Worm (Caenorhabditis elegans) whole organism, L4 larva: ENCODE results near the gene msp-36.

Experiments used
- D1046.2 ChIP-seq: fragments of 200-800 bp; sonication (Bioruptor generic); IDR thresholded peaks from 2 replicates; pipeline ENCODE4 v1.3.6; 2022; ENCODE audit warnings: missing genetic modification characterization, missing compliant biosample characterization
- R02D3.7 ChIP-seq: fragments of 150-350 bp; sonication (generic microtip); optimal IDR thresholded peaks from 3 replicates; lab custom pipeline; 2014; ENCODE audit warnings: missing biosample characterization, missing genetic modification characterization
- Y48G9A.11 ChIP-seq: fragments of 200-800 bp; sonication (Bioruptor generic); IDR thresholded peaks from 2 replicates; pipeline ENCODE4 v1.3.6; 2022; ENCODE audit warnings: missing genetic modification reagents, missing genetic modification characterization, missing compliant biosample characterization
- Y75B8A.6 ChIP-seq: fragments of 200-800 bp; sonication (Bioruptor generic); IDR thresholded peaks from 2 replicates; pipeline ENCODE4 v1.3.6; 2022; ENCODE audit warnings: missing genetic modification reagents, missing genetic modification characterization, missing compliant biosample characterization
- ZK546.5 ChIP-seq, 2 experiments: sonication (generic microtip); optimal IDR thresholded peaks; 2 replicates each; lab custom pipeline; 2017; ENCODE audit warnings: missing biosample characterization in 2 of 2, missing genetic modification characterization in 2 of 2
- ceh-28 ChIP-seq: fragments of 150-350 bp; optimal IDR thresholded peaks from 2 replicates; lab custom pipeline; 2014; ENCODE audit warnings: missing biosample characterization, missing genetic modification reagents, missing genetic modification characterization
- ceh-62 ChIP-seq: sonication (generic microtip); optimal IDR thresholded peaks from 2 replicates; lab custom pipeline; 2017; ENCODE audit warnings: missing biosample characterization, missing genetic modification characterization
- ces-1 ChIP-seq: fragments of 150-350 bp; sonication (generic microtip); optimal IDR thresholded peaks from 4 replicates; lab custom pipeline; 2014; ENCODE audit warnings: missing biosample characterization, missing genetic modification reagents, missing genetic modification characterization
- daf-16 ChIP-seq, 3 experiments: sonication (generic microtip); optimal IDR thresholded peaks; 2 replicates each; lab custom pipeline; 2016 to 2017; ENCODE audit warnings: missing genetic modification characterization in 3 of 3, missing genetic modification reagents in 3 of 3, mild to moderate bottlenecking in 2 of 3, missing compliant biosample characterization in 2 of 3, missing biosample characterization in 1 of 3, moderate library complexity in 1 of 3
- daf-8 ChIP-seq: fragments of 200-800 bp; sonication (Bioruptor generic); IDR thresholded peaks from 2 replicates; pipeline ENCODE4 v1.3.6; 2022; ENCODE audit warnings: missing genetic modification characterization, missing compliant biosample characterization
- dmd-6 ChIP-seq: fragments of 200-800 bp; sonication (Bioruptor generic); IDR thresholded peaks from 2 replicates; pipeline ENCODE4 v1.3.6; 2022; ENCODE audit warnings: missing genetic modification reagents, missing genetic modification characterization, missing compliant biosample characterization
- dve-1 ChIP-seq: sonication (generic microtip); optimal IDR thresholded peaks from 2 replicates; lab custom pipeline; 2017; ENCODE audit warnings: antibody characterized with exemption, mild to moderate bottlenecking, missing genetic modification characterization, missing compliant biosample characterization; ENCODE audit not compliant: insufficient read depth
- gei-8 ChIP-seq: fragments of 200-800 bp; sonication (Bioruptor generic); optimal IDR thresholded peaks from 2 replicates; lab custom pipeline; 2018; ENCODE audit warnings: mild to moderate bottlenecking, missing genetic modification characterization, missing compliant biosample characterization
- hlh-30 ChIP-seq: sonication (generic microtip); optimal IDR thresholded peaks from 2 replicates; lab custom pipeline; 2017; ENCODE audit warnings: antibody characterized with exemption, mild to moderate bottlenecking, missing genetic modification characterization, missing compliant biosample characterization; ENCODE audit not compliant: insufficient read depth
- hmg-1.1 ChIP-seq: fragments of 200-800 bp; sonication (Bioruptor generic); IDR thresholded peaks from 2 replicates; pipeline ENCODE4 v1.3.6; 2022; ENCODE audit warnings: missing genetic modification reagents, missing genetic modification characterization, missing compliant biosample characterization
- lin-13 ChIP-seq: fragments of 150-350 bp; optimal IDR thresholded peaks from 2 replicates; lab custom pipeline; 2014; ENCODE audit warnings: missing biosample characterization, missing genetic modification reagents, missing genetic modification characterization
- lin-38 ChIP-seq: fragments of 200-800 bp; sonication (Bioruptor generic); IDR thresholded peaks from 2 replicates; pipeline ENCODE4 v1.3.6; 2022; ENCODE audit warnings: missing genetic modification reagents, missing genetic modification characterization, missing compliant biosample characterization
- nhr-11 ChIP-seq: fragments of 150-350 bp; optimal IDR thresholded peaks from 2 replicates; lab custom pipeline; 2014; ENCODE audit warnings: missing biosample characterization, missing genetic modification characterization
- nhr-42 ChIP-seq: fragments of 200-800 bp; sonication (Bioruptor generic); IDR thresholded peaks from 2 replicates; pipeline ENCODE4 v1.3.6; 2022; ENCODE audit warnings: missing genetic modification characterization, missing compliant biosample characterization
- nhr-48 ChIP-seq: sonication (generic microtip); optimal IDR thresholded peaks from 2 replicates; lab custom pipeline; 2016; ENCODE audit warnings: mild to moderate bottlenecking, missing genetic modification characterization, missing compliant biosample characterization
- pqm-1 ChIP-seq: sonication (generic microtip); optimal IDR thresholded peaks from 2 replicates; lab custom pipeline; 2017; ENCODE audit warnings: missing biosample characterization, missing genetic modification characterization
- sdz-12 ChIP-seq: fragments of 200-800 bp; sonication (Bioruptor generic); optimal IDR thresholded peaks from 2 replicates; lab custom pipeline; 2018; ENCODE audit warnings: mild to moderate bottlenecking, missing genetic modification characterization, missing compliant biosample characterization
- tra-1 ChIP-seq: fragments of 200-800 bp; sonication (Bioruptor generic); IDR thresholded peaks from 2 replicates; pipeline ENCODE4 v1.3.6; 2022; ENCODE audit warnings: missing genetic modification reagents, missing genetic modification characterization, missing compliant biosample characterization
- unc-39 ChIP-seq: sonication (generic microtip); optimal IDR thresholded peaks from 2 replicates; lab custom pipeline; 2017; ENCODE audit warnings: missing biosample characterization, missing genetic modification characterization
- unc-62 ChIP-seq, 3 experiments: fragments of 150-350 bp in 1 of 3; sonication (generic microtip); optimal IDR thresholded peaks in 2 of 3; peaks in 1 of 3; 1 replicate in 1 of 3; 2 replicates in 2 of 3; lab custom pipeline; 2014 to 2017; ENCODE audit warnings: missing biosample characterization in 3 of 3, missing genetic modification characterization in 3 of 3, missing genetic modification reagents in 3 of 3, missing genotype in 1 of 3
- ztf-11 ChIP-seq: fragments of 150-350 bp; optimal IDR thresholded peaks from 2 replicates; lab custom pipeline; 2014; ENCODE audit warnings: missing biosample characterization, missing genetic modification characterization
- ztf-7 ChIP-seq: fragments of 150-350 bp; optimal IDR thresholded peaks from 2 replicates; lab custom pipeline; 2014; ENCODE audit warnings: missing biosample characterization, missing genetic modification characterization

Gene msp-36

DNA sequence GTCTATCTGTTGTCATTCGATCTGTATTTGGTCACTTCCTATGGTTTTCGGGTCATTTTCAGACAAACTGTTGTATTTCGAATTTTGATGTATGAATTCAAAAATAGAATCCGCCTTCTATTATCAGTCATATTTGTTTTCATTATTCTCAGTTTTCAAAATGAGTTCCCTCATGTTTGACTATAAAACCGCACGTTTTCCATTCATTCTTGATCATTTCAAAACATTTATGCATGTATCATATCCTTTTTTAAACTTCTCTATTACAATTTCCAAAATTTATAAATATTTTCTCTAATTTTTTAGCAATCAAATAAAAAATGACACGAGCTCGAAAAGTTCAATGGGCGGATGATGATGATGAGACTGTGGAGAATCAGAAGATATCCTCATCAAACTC is 42.6 kb downstream of the msp-36 start, which contains the start of gene K08F4.12:
TSS of gene K08F4.12 (plus strand) at position 301 of the 400 bp plus-strand sequence.
- no peak for TF ChIP-seq sdz-12 (GFP tag; lab: Kevin White, UChicago)
- no peak for TF ChIP-seq ces-1
- TF ChIP-seq gei-8, result no peak

ce11 chrIV:10140143-10140542 is 44.9 kb downstream of the msp-36 start, which contains the start of gene gst-3:
Gene gst-3, minus strand, starts transcription at chrIV:10140243.
- TF ChIP-seq unc-62 (GFP tag; optimal IDR thresholded peaks at IDR 0.05 in 1 of 2; lab: Kevin White, UChicago), result peak in 1 of 2 experiments; percentile 23
- no peak for TF ChIP-seq unc-62 (tag; optimal IDR thresholded peaks at IDR 0.05; lab: Kevin White, UChicago)
- TF ChIP-seq ztf-11 (tag; lab: Kevin White, UChicago), result no peak

- TF ChIP-seq dve-1 (tag; lab: Kevin White, UChicago), result peak; percentile 9
- TF ChIP-seq Y75B8A.6 (GFP tag; lab: Robert Waterston, UW), result no peak
- no peak for TF ChIP-seq daf-16 (GFP tag; optimal IDR thresholded peaks at IDR 0.05; lab: Kevin White, UChicago)
- TF ChIP-seq daf-16 (tag; optimal IDR thresholded peaks at IDR 0.05; lab: Kevin White, UChicago), result peak; percentile 59
- TF ChIP-seq lin-13 (GFP tag; lab: Kevin White, UChicago), result no peak
- TF ChIP-seq, all 104 proteins: peak for 2
These were observed 46.8 kb downstream of the msp-36 start, which contains the start of the genes gst-2, gst-4 and dhs-12 for ce11 chrIV:10141930-10142505. Gene gst-2, minus strand, starts transcription at chrIV:10142061. Gene gst-4, plus strand, starts transcription at chrIV:10142225. Gene dhs-12, plus strand, starts transcription at chrIV:10142455.

DNA sequence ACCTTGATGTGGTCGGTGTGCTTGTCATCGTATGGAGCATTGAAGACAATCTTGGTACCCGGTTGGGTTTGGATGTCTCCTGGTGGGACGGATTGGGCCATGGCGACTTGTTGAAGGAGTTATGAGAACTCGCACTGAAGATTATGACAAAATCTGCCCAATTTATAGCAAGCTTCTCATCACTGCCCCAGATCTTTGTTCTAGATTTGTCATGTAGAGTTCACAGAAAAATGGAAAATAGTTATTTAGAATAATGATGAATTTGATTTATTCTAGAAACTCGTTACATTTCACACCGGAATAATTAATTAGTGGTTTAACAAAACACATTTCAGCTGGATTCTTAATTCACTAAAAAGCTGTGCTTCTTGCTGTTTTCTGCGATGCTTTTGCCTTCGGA is 48.4 kb downstream of the msp-36 start, which contains the start of gene msp-38:
TSS of gene msp-38 (minus strand) at position 101 of the 400 bp plus-strand sequence.
- no peak for TF ChIP-seq R02D3.7 (tag; lab: Kevin White, UChicago)
- no peak for TF ChIP-seq ceh-28 (tag; lab: Kevin White, UChicago)
- no peak for TF ChIP-seq nhr-11 (tag; lab: Kevin White, UChicago)
- no peak for TF ChIP-seq dmd-6
- no peak for TF ChIP-seq ceh-62 (tag; lab: Kevin White, UChicago)
- TF ChIP-seq nhr-42 (GFP tag; lab: Robert Waterston, UW), result no peak
- no peak for TF ChIP-seq ztf-7
- no peak for TF ChIP-seq tra-1 (GFP tag; lab: Robert Waterston, UW)
- TF ChIP-seq pqm-1, result no peak
- TF ChIP-seq lin-38, result no peak
- no peak for TF ChIP-seq daf-8
- TF ChIP-seq ZK546.5 (tag; optimal IDR thresholded peaks at IDR 0.05; lab: Kevin White, UChicago), result no peak

DNA sequence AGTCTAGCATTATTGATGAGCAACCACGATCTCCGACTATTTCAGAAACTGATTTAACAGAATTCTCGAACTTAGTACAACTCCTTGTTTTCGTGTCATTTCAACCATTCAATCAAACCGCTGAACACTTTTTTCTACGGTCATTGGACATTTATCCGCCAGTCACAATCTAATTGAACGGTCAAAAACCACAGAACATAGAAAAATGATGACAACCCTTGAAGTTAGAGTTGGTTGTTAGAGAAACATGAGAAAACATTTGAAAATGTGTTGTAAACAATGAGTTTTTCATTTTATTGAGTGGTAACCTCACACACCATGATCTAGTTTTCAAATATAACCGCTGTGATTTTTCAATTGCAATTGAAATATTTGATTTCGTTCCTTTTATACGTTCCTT is 49.3 kb downstream of the msp-36 start:
- TF ChIP-seq unc-39 (no peak), nhr-42 (GFP tag; lab: Robert Waterston, UW) (no peak), ceh-62 (tag; lab: Kevin White, UChicago) (no peak), daf-16 (GFP tag; optimal IDR thresholded peaks at IDR 0.05; lab: Kevin White, UChicago) (no peak), daf-16 (tag; optimal IDR thresholded peaks at IDR 0.05; lab: Kevin White, UChicago) (peak; percentile 46), hlh-30 (tag; lab: Kevin White, UChicago) (no peak), nhr-48 (no peak)
- TF ChIP-seq, all 104 proteins: peak for 1

DNA sequence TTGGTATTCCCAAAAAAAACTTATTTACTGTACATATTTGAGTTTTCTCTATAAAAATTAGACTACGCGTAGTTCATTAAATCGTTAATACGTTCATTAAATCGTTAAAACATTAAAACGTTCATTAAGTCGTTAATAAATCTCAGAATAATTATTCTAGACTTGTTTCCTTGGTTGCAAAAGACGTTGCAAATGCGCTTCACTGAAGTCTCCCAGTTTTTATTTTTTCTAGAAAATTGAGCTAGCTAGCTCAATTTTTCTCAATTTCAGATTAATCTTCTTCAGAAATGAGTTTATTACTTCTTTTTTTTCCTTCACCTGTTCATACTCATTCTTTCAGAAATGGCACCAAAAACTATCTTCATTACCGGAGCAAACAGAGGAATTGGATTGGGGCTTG is 49.7 kb downstream of the msp-36 start:
- TF ChIP-seq D1046.2 (GFP tag; lab: Robert Waterston, UW), result no peak
- TF ChIP-seq unc-62 (GFP tag; optimal IDR thresholded peaks at IDR 0.05 in 1 of 2; lab: Kevin White, UChicago), result peak in 1 of 2 experiments; percentile 9
- no peak for TF ChIP-seq unc-62 (tag; optimal IDR thresholded peaks at IDR 0.05; lab: Kevin White, UChicago)
- TF ChIP-seq hmg-1.1 (GFP tag; lab: Robert Waterston, UW), result no peak
- no peak for TF ChIP-seq Y48G9A.11 (GFP tag; lab: Robert Waterston, UW)
- TF ChIP-seq nhr-11 (tag; lab: Kevin White, UChicago), result no peak
